Worm (Caenorhabditis elegans): ENCODE measurements around the gene F37C4.5.

The F37C4.5 gene

ce11 chrIV:3873706-3874105 is at the start of gene F37C4.5:
F37C4.5 (minus strand) TSS chrIV:3873806.
- no peak for TF ChIP-seq fos-1 (tag; optimal IDR thresholded peaks at IDR 0.05)
- TF ChIP-seq pha-4 (GFP tag; IDR thresholded peaks at IDR 0.05): no peak
- no peak for TF ChIP-seq pha-4 (tag; optimal IDR thresholded peaks at IDR 0.05)
- no peak for TF ChIP-seq T20F7.1 (GFP tag; optimal IDR thresholded peaks at IDR 0.05)
- no peak for TF ChIP-seq ZK337.2 (GFP tag; IDR thresholded peaks at IDR 0.05)
- no peak for TF ChIP-seq lsy-2 (tag; optimal IDR thresholded peaks at IDR 0.05)
- TF ChIP-seq dmd-9 (GFP tag; IDR thresholded peaks at IDR 0.05): no peak
- no peak for TF ChIP-seq snpc-1.2 (GFP tag; IDR thresholded peaks at IDR 0.05)
- no peak for TF ChIP-seq daf-8 (GFP tag; IDR thresholded peaks at IDR 0.05)
- TF ChIP-seq cey-2 (tag; optimal IDR thresholded peaks at IDR 0.05; ENCODE audit: borderline replicate concordance, insufficient read depth): no peak
- no peak for TF ChIP-seq snpc-4 (tag; optimal IDR thresholded peaks at IDR 0.05)
- no peak for TF ChIP-seq aha-1 (tag)
- no peak for TF ChIP-seq dmd-6 (GFP tag; IDR thresholded peaks at IDR 0.05)
- TF ChIP-seq F26F4.8 (GFP tag; conservative IDR thresholded peaks at IDR 0.05): no peak
- no peak for TF ChIP-seq ceh-82 (tag; optimal IDR thresholded peaks at IDR 0.05)
- TF ChIP-seq nhr-77 (tag; optimal IDR thresholded peaks at IDR 0.05): no peak

- peak; percentile 63 for TF ChIP-seq nhr-28 (tag; optimal IDR thresholded peaks at IDR 0.05)
- no peak for TF ChIP-seq fos-1 (tag; optimal IDR thresholded peaks at IDR 0.05)
- no peak for TF ChIP-seq F49E8.2 (tag; optimal IDR thresholded peaks at IDR 0.05; ENCODE audit: borderline replicate concordance)
- TF ChIP-seq zip-2 (tag; optimal IDR thresholded peaks at IDR 0.05): no peak
- TF ChIP-seq lin-15B (tag; optimal IDR thresholded peaks at IDR 0.05): no peak
- TF ChIP-seq rbr-2 (tag; optimal IDR thresholded peaks at IDR 0.05): no peak
- no peak for TF ChIP-seq aly-2 (tag; optimal IDR thresholded peaks at IDR 0.05)
- no peak for TF ChIP-seq ZK337.2 (GFP tag; IDR thresholded peaks at IDR 0.05)
- no peak for TF ChIP-seq cey-2 (tag; optimal IDR thresholded peaks at IDR 0.05; ENCODE audit: borderline replicate concordance, insufficient read depth)
- TF ChIP-seq tag-97 (GFP tag; IDR thresholded peaks at IDR 0.05): no peak
- TF ChIP-seq daf-8 (GFP tag; IDR thresholded peaks at IDR 0.05): no peak
- TF ChIP-seq mep-1 (tag; optimal IDR thresholded peaks at IDR 0.05): no peak
- TF ChIP-seq R02D3.7 (tag; optimal IDR thresholded peaks at IDR 0.05): no peak
- no peak for TF ChIP-seq daf-16 (GFP tag; optimal IDR thresholded peaks at IDR 0.05)
- TF ChIP-seq daf-16 (tag; optimal IDR thresholded peaks at IDR 0.05): peak; percentile 57
- no peak for TF ChIP-seq unc-39 (tag; optimal IDR thresholded peaks at IDR 0.05)
- TF ChIP-seq ceh-62 (tag; optimal IDR thresholded peaks at IDR 0.05): no peak
- no peak for TF ChIP-seq ceh-82 (tag; optimal IDR thresholded peaks at IDR 0.05)
- TF ChIP-seq nhr-10 (tag; optimal IDR thresholded peaks at IDR 0.05): no peak
- no peak for TF ChIP-seq spr-3 (GFP tag; optimal IDR thresholded peaks at IDR 0.05)
- no peak for TF ChIP-seq Y5F2A.4 (GFP tag; optimal IDR thresholded peaks at IDR 0.05)
- peak; percentile 78 for TF ChIP-seq pqm-1 (tag; optimal IDR thresholded peaks at IDR 0.05)
- no peak for TF ChIP-seq saeg-2 (GFP tag; IDR thresholded peaks at IDR 0.05)
- no peak for TF ChIP-seq nhr-25 (tag; optimal IDR thresholded peaks at IDR 0.05; ENCODE audit: borderline replicate concordance, insufficient read depth)
- no peak for TF ChIP-seq spr-1 (tag; optimal IDR thresholded peaks at IDR 0.05)
- TF ChIP-seq mxl-3 (GFP tag; optimal IDR thresholded peaks at IDR 0.05): peak; percentile 17
- TF ChIP-seq dmd-6 (GFP tag; IDR thresholded peaks at IDR 0.05): no peak; the same call in 1 of the 2 replicates
- no peak for TF ChIP-seq daf-19 (GFP tag; conservative IDR thresholded peaks at IDR 0.05)
- no peak for TF ChIP-seq lin-13 (GFP tag; optimal IDR thresholded peaks at IDR 0.05)
- no peak for TF ChIP-seq tra-1 (GFP tag; IDR thresholded peaks at IDR 0.05)
- no peak for TF ChIP-seq mdt-29 (GFP tag; IDR thresholded peaks at IDR 0.05)
- no peak for TF ChIP-seq duxl-1 (tag; optimal IDR thresholded peaks at IDR 0.05; ENCODE audit: poor library complexity)
- peak; percentile 9 for TF ChIP-seq nhr-77 (tag; optimal IDR thresholded peaks at IDR 0.05)
- TF ChIP-seq skn-1 (tag; optimal IDR thresholded peaks at IDR 0.05): no peak
- TF ChIP-seq ztf-7 (tag; optimal IDR thresholded peaks at IDR 0.05): no peak
- no peak for TF ChIP-seq F37D6.2 (tag; optimal IDR thresholded peaks at IDR 0.05)
- TF ChIP-seq F10B5.3 (tag; optimal IDR thresholded peaks at IDR 0.05): no peak
- TF ChIP-seq mxl-2 (GFP tag; conservative IDR thresholded peaks at IDR 0.05): no peak
- TF ChIP-seq lir-3 (tag; optimal IDR thresholded peaks at IDR 0.05): no peak
- no peak for TF ChIP-seq ceh-32 (tag; optimal IDR thresholded peaks at IDR 0.05; ENCODE audit: poor library complexity)
- no peak for TF ChIP-seq vab-7 (GFP tag; IDR thresholded peaks at IDR 0.05)
- no peak for TF ChIP-seq F44E2.7 (GFP tag; IDR thresholded peaks at IDR 0.05)
These were observed 48.3 kb upstream of the F37C4.5 start, which contains the start of gene clec-67 for ce11 chrIV:3921898-3922297. clec-67 (plus strand) TSS chrIV:3922165.

Measured in whole organism, L4 larva.